Worm (Caenorhabditis elegans) whole organism, L4 larva: ENCODE results near the gene C17G10.1.

Experiments
- F10B5.3 ChIP-seq: sonication (generic microtip); optimal IDR thresholded peaks from 2 replicates; lab custom pipeline; 2016; ENCODE audit warnings: mild to moderate bottlenecking, missing genetic modification characterization, missing compliant biosample characterization
- F44E2.7 ChIP-seq: fragments of 200-800 bp; sonication (Bioruptor generic); IDR thresholded peaks from 2 replicates; pipeline ENCODE4 v2.1.2; 2022; ENCODE audit warnings: missing genetic modification characterization, missing compliant biosample characterization
- T26A8.4 ChIP-seq: fragments of 200-800 bp; sonication (Bioruptor generic); IDR thresholded peaks from 2 replicates; pipeline ENCODE4 v1.3.6; 2022; ENCODE audit warnings: missing genetic modification characterization, missing compliant biosample characterization
- Y105C5A.15 ChIP-seq: fragments of 200-800 bp; sonication (Bioruptor generic); IDR thresholded peaks from 2 replicates; pipeline ENCODE4 v1.3.6; 2022; ENCODE audit warnings: missing genetic modification characterization, missing compliant biosample characterization
- Y75B8A.6 ChIP-seq: fragments of 200-800 bp; sonication (Bioruptor generic); IDR thresholded peaks from 2 replicates; pipeline ENCODE4 v1.3.6; 2022; ENCODE audit warnings: missing genetic modification reagents, missing genetic modification characterization, missing compliant biosample characterization
- ZK337.2 ChIP-seq: fragments of 200-800 bp; sonication (Bioruptor generic); IDR thresholded peaks from 2 replicates; pipeline ENCODE4 v1.3.6; 2022; ENCODE audit warnings: missing genetic modification reagents, missing genetic modification characterization, missing compliant biosample characterization
- ZK546.5 ChIP-seq, 2 experiments: sonication (generic microtip); optimal IDR thresholded peaks; 2 replicates each; lab custom pipeline; 2017; ENCODE audit warnings: missing biosample characterization in 2 of 2, missing genetic modification characterization in 2 of 2
- ama-1 ChIP-seq: fragments of 150-350 bp; optimal IDR thresholded peaks from 2 replicates; lab custom pipeline; 2014; ENCODE audit warnings: inconsistent platforms, mixed read lengths
- ceh-32 ChIP-seq: sonication (generic microtip); optimal IDR thresholded peaks from 2 replicates; lab custom pipeline; 2016; ENCODE audit warnings: mild to moderate bottlenecking, missing genetic modification characterization, missing compliant biosample characterization; ENCODE audit not compliant: poor library complexity
- ces-1 ChIP-seq: fragments of 150-350 bp; sonication (generic microtip); optimal IDR thresholded peaks from 4 replicates; lab custom pipeline; 2014; ENCODE audit warnings: missing biosample characterization, missing genetic modification reagents, missing genetic modification characterization
- daf-16 ChIP-seq, 3 experiments: sonication (generic microtip); optimal IDR thresholded peaks; 2 replicates each; lab custom pipeline; 2016 to 2017; ENCODE audit warnings: missing genetic modification characterization in 3 of 3, missing genetic modification reagents in 3 of 3, mild to moderate bottlenecking in 2 of 3, missing compliant biosample characterization in 2 of 3, missing biosample characterization in 1 of 3, moderate library complexity in 1 of 3
- daf-19 ChIP-seq: fragments of 200-800 bp; sonication (Bioruptor generic); conservative IDR thresholded peaks from 2 replicates; pipeline ENCODE4 v1.3.6; 2022; ENCODE audit warnings: missing genetic modification characterization, missing compliant biosample characterization
- dmd-6 ChIP-seq: fragments of 200-800 bp; sonication (Bioruptor generic); IDR thresholded peaks from 2 replicates; pipeline ENCODE4 v1.3.6; 2022; ENCODE audit warnings: missing genetic modification reagents, missing genetic modification characterization, missing compliant biosample characterization
- egl-27 ChIP-seq: sonication (generic microtip); optimal IDR thresholded peaks from 3 replicates; lab custom pipeline; 2017; ENCODE audit warnings: missing biosample characterization, missing genetic modification reagents, missing genetic modification characterization
- fos-1 ChIP-seq: fragments of 150-350 bp; optimal IDR thresholded peaks from 2 replicates; lab custom pipeline; 2014; ENCODE audit warnings: missing biosample characterization, missing genetic modification characterization
- hlh-30 ChIP-seq: sonication (generic microtip); optimal IDR thresholded peaks from 2 replicates; lab custom pipeline; 2017; ENCODE audit warnings: antibody characterized with exemption, mild to moderate bottlenecking, missing genetic modification characterization, missing compliant biosample characterization; ENCODE audit not compliant: insufficient read depth
- hmg-1.1 ChIP-seq: fragments of 200-800 bp; sonication (Bioruptor generic); IDR thresholded peaks from 2 replicates; pipeline ENCODE4 v1.3.6; 2022; ENCODE audit warnings: missing genetic modification reagents, missing genetic modification characterization, missing compliant biosample characterization
- lin-29 ChIP-seq: fragments of 200-800 bp; sonication (Bioruptor generic); IDR thresholded peaks from 2 replicates; pipeline ENCODE4 v1.3.6; 2022; ENCODE audit warnings: missing genetic modification reagents, missing genetic modification characterization, missing compliant biosample characterization
- lin-38 ChIP-seq: fragments of 200-800 bp; sonication (Bioruptor generic); IDR thresholded peaks from 2 replicates; pipeline ENCODE4 v1.3.6; 2022; ENCODE audit warnings: missing genetic modification reagents, missing genetic modification characterization, missing compliant biosample characterization
- lir-3 ChIP-seq: sonication (generic microtip); optimal IDR thresholded peaks from 2 replicates; lab custom pipeline; 2016; ENCODE audit warnings: mild to moderate bottlenecking, missing genetic modification characterization, missing compliant biosample characterization
- lsy-2 ChIP-seq, 2 experiments: fragments of 150-350 bp in 1 of 2; sonication (generic microtip) in 1 of 2; optimal IDR thresholded peaks; 2 replicates each; lab custom pipeline; 2014 to 2017; ENCODE audit warnings: missing biosample characterization in 2 of 2, missing genetic modification characterization in 2 of 2
- madf-9 ChIP-seq: fragments of 200-800 bp; sonication (Bioruptor generic); conservative IDR thresholded peaks from 2 replicates; pipeline ENCODE4 v1.3.6; 2022; ENCODE audit warnings: missing genetic modification reagents, missing genetic modification characterization, missing compliant biosample characterization
- mdl-1 ChIP-seq, 2 experiments: fragments of 150-350 bp in 1 of 2; sonication (generic microtip) in 1 of 2; optimal IDR thresholded peaks; 2 replicates each; lab custom pipeline; 2014 to 2017; ENCODE audit warnings: missing biosample characterization in 2 of 2, missing genetic modification characterization in 2 of 2
- mdt-29 ChIP-seq: fragments of 200-800 bp; sonication (Bioruptor generic); IDR thresholded peaks from 2 replicates; pipeline ENCODE4 v1.3.6; 2022; ENCODE audit warnings: missing genetic modification reagents, missing genetic modification characterization, missing compliant biosample characterization
- mes-2 ChIP-seq: sonication (generic microtip); optimal IDR thresholded peaks from 2 replicates; lab custom pipeline; 2016; ENCODE audit warnings: missing genotype, mild to moderate bottlenecking, missing genetic modification characterization, missing compliant biosample characterization; ENCODE audit not compliant: poor library complexity, severe bottlenecking
- nhr-11 ChIP-seq: fragments of 150-350 bp; optimal IDR thresholded peaks from 2 replicates; lab custom pipeline; 2014; ENCODE audit warnings: missing biosample characterization, missing genetic modification characterization
- nhr-111 ChIP-seq: fragments of 200-800 bp; sonication (Bioruptor generic); optimal IDR thresholded peaks from 2 replicates; lab custom pipeline; 2018; ENCODE audit warnings: mild to moderate bottlenecking, missing genetic modification characterization, missing compliant biosample characterization
- nhr-237 ChIP-seq: sonication (generic microtip); optimal IDR thresholded peaks from 2 replicates; lab custom pipeline; 2017; ENCODE audit warnings: missing biosample characterization, missing genetic modification characterization
- nhr-25 ChIP-seq: sonication (generic microtip); optimal IDR thresholded peaks from 2 replicates; lab custom pipeline; 2017; ENCODE audit warnings: missing genetic modification characterization, mild to moderate bottlenecking, missing compliant biosample characterization, antibody characterized with exemption, moderate library complexity, borderline replicate concordance; ENCODE audit not compliant: insufficient read depth
- nhr-28 ChIP-seq: fragments of 150-350 bp; optimal IDR thresholded peaks from 2 replicates; lab custom pipeline; 2014; ENCODE audit warnings: missing biosample characterization, missing genetic modification characterization
- nhr-41 ChIP-seq: fragments of 200-800 bp; sonication (Bioruptor generic); IDR thresholded peaks from 2 replicates; pipeline ENCODE4 v1.3.6; 2022; ENCODE audit warnings: missing genetic modification reagents, missing genetic modification characterization, missing compliant biosample characterization
- nhr-48 ChIP-seq: sonication (generic microtip); optimal IDR thresholded peaks from 2 replicates; lab custom pipeline; 2016; ENCODE audit warnings: mild to moderate bottlenecking, missing genetic modification characterization, missing compliant biosample characterization
- nhr-6 ChIP-seq: fragments of 150-350 bp; optimal IDR thresholded peaks from 2 replicates; lab custom pipeline; 2014; ENCODE audit warnings: missing biosample characterization, missing genetic modification characterization
- nhr-76 ChIP-seq: fragments of 150-350 bp; optimal IDR thresholded peaks from 2 replicates; lab custom pipeline; 2014; ENCODE audit warnings: missing biosample characterization, missing genetic modification characterization
- pha-4 ChIP-seq, 2 experiments: fragments of 150-350 bp in 1 of 2; fragments of 200-800 bp in 1 of 2; sonication (Bioruptor generic) in 1 of 2; IDR thresholded peaks in 1 of 2; optimal IDR thresholded peaks in 1 of 2; 2 replicates each; pipeline versions ENCODE4 v1.3.6 to Lab custom; 2014 to 2022; ENCODE audit warnings: missing genetic modification characterization in 2 of 2, missing genetic modification reagents in 2 of 2, missing biosample characterization in 1 of 2, missing compliant biosample characterization in 1 of 2
- pqm-1 ChIP-seq: sonication (generic microtip); optimal IDR thresholded peaks from 2 replicates; lab custom pipeline; 2017; ENCODE audit warnings: missing biosample characterization, missing genetic modification characterization
- set-16 ChIP-seq: fragments of 200-800 bp; sonication (Bioruptor generic); IDR thresholded peaks from 2 replicates; pipeline ENCODE4 v1.3.6; 2022; ENCODE audit warnings: missing genetic modification reagents, missing genetic modification characterization, missing compliant biosample characterization
- spr-3 ChIP-seq: fragments of 200-800 bp; sonication (Bioruptor generic); optimal IDR thresholded peaks from 2 replicates; lab custom pipeline; 2018; ENCODE audit warnings: mild to moderate bottlenecking, missing genetic modification characterization, missing compliant biosample characterization
- tag-97 ChIP-seq: fragments of 200-800 bp; sonication (Bioruptor generic); IDR thresholded peaks from 2 replicates; pipeline ENCODE4 v1.3.6; 2022; ENCODE audit warnings: missing genetic modification characterization, missing compliant biosample characterization
- tra-1 ChIP-seq: fragments of 200-800 bp; sonication (Bioruptor generic); IDR thresholded peaks from 2 replicates; pipeline ENCODE4 v1.3.6; 2022; ENCODE audit warnings: missing genetic modification reagents, missing genetic modification characterization, missing compliant biosample characterization
- unc-130 ChIP-seq: sonication (generic microtip); optimal IDR thresholded peaks from 2 replicates; lab custom pipeline; 2016; ENCODE audit warnings: missing genetic modification reagents, missing genetic modification characterization, missing compliant biosample characterization
- zip-11 ChIP-seq: fragments of 200-800 bp; sonication (Bioruptor generic); IDR thresholded peaks from 2 replicates; pipeline ENCODE4 v1.3.6; 2022; ENCODE audit warnings: missing genetic modification characterization, missing compliant biosample characterization
- zip-2 ChIP-seq: fragments of 150-350 bp; optimal IDR thresholded peaks from 2 replicates; lab custom pipeline; 2014; ENCODE audit warnings: missing biosample characterization, missing genetic modification characterization
- ztf-11 ChIP-seq: fragments of 150-350 bp; optimal IDR thresholded peaks from 2 replicates; lab custom pipeline; 2014; ENCODE audit warnings: missing biosample characterization, missing genetic modification characterization
- ztf-7 ChIP-seq: fragments of 150-350 bp; optimal IDR thresholded peaks from 2 replicates; lab custom pipeline; 2014; ENCODE audit warnings: missing biosample characterization, missing genetic modification characterization

C17G10.1 gene

ce11 chrII:5565082-5565623, 31.2 kb upstream of the C17G10.1 start:
- TF ChIP-seq lir-3 (tag; lab: Kevin White, UChicago) (no peak), nhr-237 (tag; lab: Kevin White, UChicago) (no peak), nhr-11 (tag; lab: Kevin White, UChicago) (no peak), mdl-1 (tag; optimal IDR thresholded peaks at IDR 0.05; lab: Kevin White, UChicago) (no peak), ama-1 (lab: Kevin White, UChicago) (no peak), spr-3 (GFP tag; lab: Kevin White, UChicago) (no peak), nhr-41 (GFP tag; lab: Robert Waterston, UW) (no peak), pha-4 (GFP tag; IDR thresholded peaks at IDR 0.05; lab: Robert Waterston, UW) (no peak), pha-4 (tag; optimal IDR thresholded peaks at IDR 0.05; lab: Kevin White, UChicago) (no peak), T26A8.4 (GFP tag; lab: Robert Waterston, UW) (no peak), ZK546.5 (tag; optimal IDR thresholded peaks at IDR 0.05; lab: Kevin White, UChicago) (no peak), nhr-6 (tag; lab: Kevin White, UChicago) (no peak), madf-9 (GFP tag; lab: Robert Waterston, UW) (no peak), lin-38 (no peak), F10B5.3 (tag; lab: Kevin White, UChicago) (no peak), mdt-29 (GFP tag; lab: Robert Waterston, UW) (no peak), dmd-6 (GFP tag; lab: Robert Waterston, UW) (no peak)
- TF ChIP-seq, all 104 proteins: peak for 0

- no peak for TF ChIP-seq mdl-1 (tag; optimal IDR thresholded peaks at IDR 0.05; lab: Kevin White, UChicago)
- peak; percentile 76 for TF ChIP-seq nhr-28
- TF ChIP-seq nhr-25 (tag; lab: Kevin White, UChicago), result no peak
- no peak for TF ChIP-seq lsy-2 (tag; optimal IDR thresholded peaks at IDR 0.05; lab: Kevin White, UChicago)
Observed at ce11 chrII:5570272-5570671, 26.1 kb upstream of the C17G10.1 start, which contains the start of the genes C17C3.1 and C17C3.15. C17C3.1 (plus strand) TSS chrII:5570572. C17C3.15 (plus strand) TSS chrII:5570654.

DNA sequence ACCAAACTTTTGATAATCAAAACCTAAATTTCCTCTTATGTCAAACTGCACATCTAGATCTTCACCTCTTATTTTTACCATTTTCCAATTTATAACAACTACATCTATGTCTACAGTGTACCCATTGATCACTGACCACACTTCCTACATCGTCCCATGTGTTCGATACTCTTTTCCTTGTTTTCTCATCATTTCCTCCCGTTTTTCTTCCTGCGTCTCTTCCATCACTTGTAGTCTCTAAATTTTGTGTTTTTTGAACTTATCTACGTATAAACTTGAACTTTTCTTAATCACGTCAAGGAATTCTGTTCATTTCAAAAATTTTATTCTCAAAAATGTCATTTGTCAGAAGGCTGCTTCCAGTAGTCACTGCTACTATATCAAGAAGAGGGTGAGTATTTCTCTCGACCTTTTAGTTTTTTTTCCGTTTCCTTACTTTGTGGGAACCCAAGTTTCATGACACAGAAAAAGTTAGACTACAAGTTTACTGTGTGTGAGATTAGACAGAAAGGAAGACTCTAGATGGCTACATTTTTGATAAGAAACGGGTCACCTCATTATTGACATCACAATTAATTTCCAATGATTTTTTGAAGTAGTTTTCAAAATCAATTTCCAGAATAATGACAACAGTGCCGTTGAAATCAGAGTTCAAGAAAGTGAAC, 24.1 kb upstream of the C17G10.1 start:
- TF ChIP-seq nhr-41 (GFP tag; lab: Robert Waterston, UW) (no peak), egl-27 (tag; lab: Kevin White, UChicago) (no peak), T26A8.4 (GFP tag; lab: Robert Waterston, UW) (no peak), nhr-76 (tag; lab: Kevin White, UChicago) (no peak), unc-130 (GFP tag; lab: Kevin White, UChicago) (no peak), nhr-111 (GFP tag; lab: Kevin White, UChicago) (no peak), nhr-48 (tag; lab: Kevin White, UChicago) (peak; percentile 58), Y75B8A.6 (GFP tag; lab: Robert Waterston, UW) (no peak), Y105C5A.15 (no peak), hmg-1.1 (peak; percentile 51), fos-1 (tag; lab: Kevin White, UChicago) (no peak), zip-11 (GFP tag; lab: Robert Waterston, UW) (no peak), tag-97 (GFP tag; lab: Robert Waterston, UW) (no peak), set-16 (GFP tag; lab: Robert Waterston, UW) (no peak), ZK337.2 (no peak), ztf-11 (tag; lab: Kevin White, UChicago) (no peak), ces-1 (GFP tag; lab: Kevin White, UChicago) (no peak), pqm-1 (tag; lab: Kevin White, UChicago) (no peak), mes-2 (tag; lab: Kevin White, UChicago) (peak; percentile 22), F44E2.7 (GFP tag; lab: Robert Waterston, UW) (no peak), ceh-32 (no peak), zip-2 (tag; lab: Kevin White, UChicago) (no peak), ztf-7 (tag; lab: Kevin White, UChicago) (no peak), lsy-2 (tag; optimal IDR thresholded peaks at IDR 0.05; lab: Kevin White, UChicago) (peak in 1 of 2 experiments; percentile 60), tra-1 (GFP tag; lab: Robert Waterston, UW) (no peak), daf-19 (GFP tag; lab: Robert Waterston, UW) (no peak), hlh-30 (tag; lab: Kevin White, UChicago) (peak; percentile 52), daf-16 (GFP tag; optimal IDR thresholded peaks at IDR 0.05; lab: Kevin White, UChicago) (peak in 1 of 2 experiments; percentile 0), daf-16 (tag; optimal IDR thresholded peaks at IDR 0.05; lab: Kevin White, UChicago) (peak; percentile 75), lin-29 (no peak)
